Fruit fly (Drosophila melanogaster): ENCODE measurements around the gene CG43051.

- TF ChIP-seq psq (GFP tag; optimal IDR thresholded peaks at IDR 0.05) (peak; percentile 87), CG9705 (GFP tag; optimal IDR thresholded peaks at IDR 0.05) (peak; percentile 85), pan (optimal IDR thresholded peaks at IDR 0.05) (no peak), br (GFP tag; optimal IDR thresholded peaks at IDR 0.05) (peak; percentile 95), Mio (GFP tag; optimal IDR thresholded peaks at IDR 0.05) (peak; percentile 79), woc (GFP tag; optimal IDR thresholded peaks at IDR 0.05) (peak; percentile 67), Sp1 (GFP tag; optimal IDR thresholded peaks at IDR 0.05) (peak; percentile 88), usp (GFP tag; optimal IDR thresholded peaks at IDR 0.05) (no peak), Jra (GFP tag; optimal IDR thresholded peaks at IDR 0.05) (peak; percentile 95)
These were observed 10.2 kb upstream of the CG43051 start, which contains the start of gene t-cup for dm6 chr2L:12497283-12498265.

Measured in whole organism, wandering third instar larva.